Worm (Caenorhabditis elegans) whole organism, L1 larva: ENCODE measurements around the gene R04F11.2.
A peak's percentile ranks its signal among the peaks of the same experiment; 100 is the strongest.

Experiments
- C16A3.4 ChIP-seq: fragments of 150-350 bp; optimal IDR thresholded peaks from 2 replicates; lab custom pipeline; 2014; ENCODE audit warnings: missing biosample characterization, missing genetic modification characterization
- C34B4.2 ChIP-seq: sonication (generic microtip); optimal IDR thresholded peaks from 2 replicates; lab custom pipeline; 2017; ENCODE audit warnings: mild to moderate bottlenecking, missing genetic modification characterization, missing compliant biosample characterization
- F16B12.6 ChIP-seq: fragments of 150-350 bp; optimal IDR thresholded peaks from 2 replicates; lab custom pipeline; 2014; ENCODE audit warnings: missing biosample characterization, missing genetic modification characterization
- ama-1 ChIP-seq: fragments of 150-350 bp; optimal IDR thresholded peaks from 2 replicates; lab custom pipeline; 2014
- blmp-1 ChIP-seq: fragments of 150-350 bp; optimal IDR thresholded peaks from 2 replicates; lab custom pipeline; 2014; ENCODE audit warnings: missing biosample characterization, missing genetic modification characterization
- ceh-63 ChIP-seq: fragments of 200-800 bp; sonication (Bioruptor generic); optimal IDR thresholded peaks from 2 replicates; lab custom pipeline; 2018; ENCODE audit warnings: mild to moderate bottlenecking, missing genetic modification characterization, missing compliant biosample characterization
- ceh-8 ChIP-seq: fragments of 200-800 bp; sonication (Bioruptor generic); optimal IDR thresholded peaks from 2 replicates; lab custom pipeline; 2018; ENCODE audit warnings: mild to moderate bottlenecking, missing genetic modification characterization, moderate library complexity, missing compliant biosample characterization
- ceh-90 ChIP-seq: sonication (generic microtip); optimal IDR thresholded peaks from 2 replicates; lab custom pipeline; 2016; ENCODE audit warnings: missing genetic modification characterization, missing compliant biosample characterization
- ces-1 ChIP-seq: fragments of 150-350 bp; optimal IDR thresholded peaks from 2 replicates; lab custom pipeline; 2014; ENCODE audit warnings: missing biosample characterization, missing genetic modification reagents, missing genetic modification characterization
- efl-1 ChIP-seq, 4 experiments: fragments of 150-350 bp; optimal IDR thresholded peaks in 3 of 4; peaks in 1 of 4; 1 replicate in 1 of 4; 2 replicates in 3 of 4; lab custom pipeline; 2014; ENCODE audit warnings: missing biosample characterization in 2 of 4, missing genetic modification characterization in 2 of 4, missing genetic modification reagents in 2 of 4
- efl-3 ChIP-seq: fragments of 200-800 bp; sonication (Bioruptor generic); optimal IDR thresholded peaks from 2 replicates; lab custom pipeline; 2018; ENCODE audit warnings: mild to moderate bottlenecking, missing genetic modification characterization, missing compliant biosample characterization
- egl-27 ChIP-seq, 2 experiments: fragments of 150-350 bp in 1 of 2; sonication (generic microtip); optimal IDR thresholded peaks; 3 replicates each; lab custom pipeline; 2017 to 2018; ENCODE audit warnings: missing biosample characterization in 2 of 2, missing genetic modification characterization in 2 of 2, missing genetic modification reagents in 2 of 2
- elt-3 ChIP-seq, 6 experiments: fragments of 150-350 bp in 1 of 6; sonication (generic microtip); optimal IDR thresholded peaks; 2 replicates each; lab custom pipeline; 2017 to 2018; ENCODE audit warnings: missing biosample characterization in 6 of 6, missing genetic modification characterization in 6 of 6, inconsistent platforms in 1 of 6
- ets-5 ChIP-seq: fragments of 200-800 bp; sonication (Bioruptor generic); IDR thresholded peaks from 2 replicates; pipeline ENCODE4 v1.3.6; 2022; ENCODE audit warnings: missing genetic modification characterization, missing compliant biosample characterization
- fkh-10 ChIP-seq: sonication (generic microtip); optimal IDR thresholded peaks from 2 replicates; lab custom pipeline; 2017; ENCODE audit warnings: missing biosample characterization, missing genetic modification reagents, missing genetic modification characterization
- fkh-8 ChIP-seq: sonication (generic microtip); optimal IDR thresholded peaks from 2 replicates; lab custom pipeline; 2016; ENCODE audit warnings: mild to moderate bottlenecking, missing genetic modification characterization, missing compliant biosample characterization
- hlh-4 ChIP-seq: sonication (generic microtip); optimal IDR thresholded peaks from 2 replicates; lab custom pipeline; 2016; ENCODE audit warnings: mild to moderate bottlenecking, missing genetic modification characterization, missing compliant biosample characterization
- hpl-2 ChIP-seq: fragments of 150-350 bp; optimal IDR thresholded peaks from 2 replicates; lab custom pipeline; 2014; ENCODE audit warnings: missing biosample characterization, missing genetic modification reagents, missing genetic modification characterization
- lin-14 ChIP-seq: fragments of 200-800 bp; sonication (Bioruptor generic); optimal IDR thresholded peaks from 2 replicates; lab custom pipeline; 2018; ENCODE audit warnings: mild to moderate bottlenecking, missing genetic modification characterization, moderate library complexity, missing compliant biosample characterization
- lin-39 ChIP-seq: fragments of 150-350 bp; optimal IDR thresholded peaks from 2 replicates; lab custom pipeline; 2014; ENCODE audit warnings: missing biosample characterization, missing genetic modification reagents, missing genetic modification characterization
- mab-9 ChIP-seq: fragments of 200-800 bp; sonication (Bioruptor generic); IDR thresholded peaks from 2 replicates; pipeline ENCODE4 v1.3.6; 2022; ENCODE audit warnings: missing genetic modification reagents, missing genetic modification characterization, missing compliant biosample characterization
- mdl-1 ChIP-seq, 2 experiments: fragments of 150-350 bp; optimal IDR thresholded peaks; 2 replicates each; lab custom pipeline; 2014 to 2017; ENCODE audit warnings: missing biosample characterization in 2 of 2, missing genetic modification characterization in 2 of 2, inconsistent platforms in 1 of 2
- mep-1 ChIP-seq: fragments of 150-350 bp; optimal IDR thresholded peaks from 2 replicates; lab custom pipeline; 2014; ENCODE audit warnings: missing biosample characterization, missing genetic modification characterization
- nhr-12 ChIP-seq: sonication (generic microtip); optimal IDR thresholded peaks from 2 replicates; lab custom pipeline; 2017; ENCODE audit warnings: missing biosample characterization, missing genetic modification characterization
- nhr-76 ChIP-seq: sonication (generic microtip); optimal IDR thresholded peaks from 2 replicates; lab custom pipeline; 2017; ENCODE audit warnings: missing biosample characterization, missing genetic modification characterization
- nhr-77 ChIP-seq: fragments of 150-350 bp; optimal IDR thresholded peaks from 2 replicates; lab custom pipeline; 2014; ENCODE audit warnings: missing biosample characterization, missing genetic modification characterization
- nhr-84 ChIP-seq: sonication (generic microtip); optimal IDR thresholded peaks from 2 replicates; lab custom pipeline; 2017; ENCODE audit warnings: missing biosample characterization, missing genetic modification characterization
- nhr-85 ChIP-seq: sonication (generic microtip); peaks from one replicate; lab custom pipeline; 2016; ENCODE audit warnings: missing genetic modification characterization, inconsistent platforms, missing compliant biosample characterization
- pax-3 ChIP-seq: fragments of 200-800 bp; sonication (Bioruptor generic); optimal IDR thresholded peaks from 2 replicates; lab custom pipeline; 2018; ENCODE audit warnings: mild to moderate bottlenecking, missing genetic modification characterization, moderate library complexity, missing compliant biosample characterization
- rnt-1 ChIP-seq: sonication (generic microtip); optimal IDR thresholded peaks from 2 replicates; lab custom pipeline; 2016; ENCODE audit warnings: mild to moderate bottlenecking, missing genetic modification characterization, moderate library complexity, missing compliant biosample characterization
- snu-23 ChIP-seq: sonication (generic microtip); optimal IDR thresholded peaks from 2 replicates; lab custom pipeline; 2016; ENCODE audit warnings: missing genetic modification characterization, missing compliant biosample characterization
- sptf-1 ChIP-seq: fragments of 150-350 bp; optimal IDR thresholded peaks from 2 replicates; lab custom pipeline; 2014; ENCODE audit warnings: missing biosample characterization, missing genetic modification characterization
- swsn-7 ChIP-seq: sonication (generic microtip); optimal IDR thresholded peaks from 2 replicates; lab custom pipeline; 2016; ENCODE audit warnings: missing genetic modification characterization, missing compliant biosample characterization
- unc-30 ChIP-seq: sonication (generic microtip); optimal IDR thresholded peaks from 2 replicates; lab custom pipeline; 2017; ENCODE audit warnings: missing biosample characterization, missing genetic modification characterization
- unc-98 ChIP-seq: fragments of 200-800 bp; sonication (Bioruptor generic); IDR thresholded peaks from 2 replicates; pipeline ENCODE4 v1.3.6; 2022; ENCODE audit warnings: missing genetic modification characterization, missing compliant biosample characterization
- zip-4 ChIP-seq: fragments of 200-800 bp; sonication (Bioruptor generic); optimal IDR thresholded peaks from 2 replicates; lab custom pipeline; 2018; ENCODE audit warnings: mild to moderate bottlenecking, missing genetic modification characterization, moderate library complexity, missing compliant biosample characterization
- ztf-4 ChIP-seq: fragments of 150-350 bp; optimal IDR thresholded peaks from 2 replicates; lab custom pipeline; 2014; ENCODE audit warnings: missing biosample characterization, missing genetic modification characterization

R04F11.2 gene

ce11 chrV:12352881-12353280, 34.7 kb downstream of the R04F11.2 start:
- TF ChIP-seq ama-1 (lab: Kevin White, UChicago): peak; percentile 45
- TF ChIP-seq fkh-10 (GFP tag; lab: Kevin White, UChicago): no peak
- no peak for TF ChIP-seq rnt-1 (tag; lab: Kevin White, UChicago)
- TF ChIP-seq F16B12.6 (tag; lab: Kevin White, UChicago): no peak
- TF ChIP-seq egl-27 (tag; optimal IDR thresholded peaks at IDR 0.05; lab: Kevin White, UChicago): no peak
- TF ChIP-seq elt-3 (tag; optimal IDR thresholded peaks at IDR 0.05; lab: Kevin White, UChicago): no peak

- TF ChIP-seq nhr-85 (tag; lab: Kevin White, UChicago) (peak; percentile 13), efl-1 (optimal IDR thresholded peaks at IDR 0.05; lab: Kevin White, UChicago) (no peak), efl-1 (GFP tag; optimal IDR thresholded peaks at IDR 0.05 in 1 of 2; lab: Kevin White, UChicago) (peak in 1 of 2 experiments; percentile 51), fkh-10 (GFP tag; lab: Kevin White, UChicago) (no peak), ceh-8 (GFP tag; lab: Kevin White, UChicago) (peak; percentile 79), ets-5 (GFP tag; lab: Robert Waterston, UW) (no peak)
Observed at ce11 chrV:12353505-12353904, 35.3 kb downstream of the R04F11.2 start.

- TF ChIP-seq unc-98 (GFP tag; lab: Robert Waterston, UW) (no peak), rnt-1 (tag; lab: Kevin White, UChicago) (no peak), ces-1 (GFP tag; lab: Kevin White, UChicago) (no peak), efl-3 (GFP tag; lab: Kevin White, UChicago) (no peak), unc-30 (no peak), efl-1 (optimal IDR thresholded peaks at IDR 0.05; lab: Kevin White, UChicago) (no peak), efl-1 (GFP tag; optimal IDR thresholded peaks at IDR 0.05 in 1 of 2; lab: Kevin White, UChicago) (peak in 1 of 2 experiments; percentile 11), fkh-10 (GFP tag; lab: Kevin White, UChicago) (no peak), ceh-90 (no peak), blmp-1 (peak; percentile 82), fkh-8 (no peak), C34B4.2 (tag; lab: Kevin White, UChicago) (no peak), ama-1 (lab: Kevin White, UChicago) (peak; percentile 36), nhr-12 (tag; lab: Kevin White, UChicago) (no peak), ceh-63 (GFP tag; lab: Kevin White, UChicago) (no peak), mep-1 (tag; lab: Kevin White, UChicago) (no peak)
Observed at ce11 chrV:12354193-12354830, 36.1 kb downstream of the R04F11.2 start.

- TF ChIP-seq pax-3 (tag; lab: Kevin White, UChicago) (no peak), blmp-1 (peak; percentile 98), mab-9 (GFP tag; lab: Robert Waterston, UW) (no peak), ces-1 (GFP tag; lab: Kevin White, UChicago) (no peak), nhr-76 (tag; lab: Kevin White, UChicago) (no peak), unc-30 (no peak), nhr-84 (tag; lab: Kevin White, UChicago) (no peak), lin-14 (GFP tag; lab: Kevin White, UChicago) (no peak)
Observed at ce11 chrV:12357632-12358031, 39.5 kb downstream of the R04F11.2 start.

ce11 chrV:12358347-12358746, 40.2 kb downstream of the R04F11.2 start, which contains the start of gene F23H12.5:
TSS of gene F23H12.5 (plus strand) at chrV:12358647.
- TF ChIP-seq elt-3 (tag; optimal IDR thresholded peaks at IDR 0.05; lab: Kevin White, UChicago) (no peak), nhr-77 (tag; lab: Kevin White, UChicago) (no peak), nhr-85 (tag; lab: Kevin White, UChicago) (peak; percentile 27), snu-23 (GFP tag; lab: Kevin White, UChicago) (no peak), sptf-1 (tag; lab: Kevin White, UChicago) (no peak), mdl-1 (tag; optimal IDR thresholded peaks at IDR 0.05; lab: Kevin White, UChicago) (no peak)

ce11 chrV:12361644-12362043, 43.5 kb downstream of the R04F11.2 start, which contains the start of gene fipr-1:
TSS of gene fipr-1 (minus strand) at chrV:12361744.
- TF ChIP-seq nhr-77 (tag; lab: Kevin White, UChicago) (no peak), lin-14 (GFP tag; lab: Kevin White, UChicago) (no peak), nhr-76 (tag; lab: Kevin White, UChicago) (no peak), unc-98 (GFP tag; lab: Robert Waterston, UW) (no peak), C16A3.4 (no peak), ztf-4 (tag; lab: Kevin White, UChicago) (no peak), zip-4 (GFP tag; lab: Kevin White, UChicago) (no peak), hpl-2 (GFP tag; lab: Kevin White, UChicago) (no peak), hlh-4 (tag; lab: Kevin White, UChicago) (no peak), ets-5 (GFP tag; lab: Robert Waterston, UW) (no peak), lin-39 (tag; lab: Kevin White, UChicago) (no peak), efl-1 (optimal IDR thresholded peaks at IDR 0.05; lab: Kevin White, UChicago) (no peak), efl-1 (GFP tag; optimal IDR thresholded peaks at IDR 0.05 in 1 of 2; lab: Kevin White, UChicago) (no peak), swsn-7 (tag; lab: Kevin White, UChicago) (no peak)
